Fruit fly (Drosophila melanogaster) whole organism, pupa: Measurements from ENCODE around the gene CG9331.

Experiments used
- CG10348 ChIP-seq: fragments of 200-800 bp; sonication (Bioruptor generic); IDR thresholded peaks from 2 replicates; pipeline ENCODE4 v1.3.6; 2022; ENCODE audit warnings: missing biosample characterization, missing genetic modification characterization
- CG12605 ChIP-seq: fragments of 200-800 bp; sonication (Bioruptor generic); IDR thresholded peaks from 2 replicates; pipeline ENCODE4 v1.3.6; 2022; ENCODE audit warnings: missing biosample characterization, missing genetic modification characterization
- CG13204 ChIP-seq: fragments of 200-800 bp; sonication (Bioruptor generic); optimal IDR thresholded peaks from 2 replicates; lab custom pipeline; 2018; ENCODE audit warnings: missing biosample characterization, mild to moderate bottlenecking, missing genetic modification characterization, moderate library complexity
- CG14655 ChIP-seq: fragments of 200-800 bp; sonication (Bioruptor generic); optimal IDR thresholded peaks from 3 replicates; lab custom pipeline; 2017; ENCODE audit warnings: mild to moderate bottlenecking, missing biosample characterization, missing genetic modification reagents, missing genetic modification characterization
- CG15710 ChIP-seq: fragments of 200-800 bp; sonication (Bioruptor generic); optimal IDR thresholded peaks from 2 replicates; lab custom pipeline; 2018; ENCODE audit warnings: missing biosample characterization, mild to moderate bottlenecking, missing genetic modification characterization, moderate library complexity
- CG17806 ChIP-seq: fragments of 200-800 bp; sonication (Bioruptor generic); optimal IDR thresholded peaks from 2 replicates; lab custom pipeline; 2018; ENCODE audit warnings: missing biosample characterization, mild to moderate bottlenecking, missing genetic modification characterization, moderate library complexity
- CG32121 ChIP-seq: fragments of 200-800 bp; sonication (Bioruptor generic); IDR thresholded peaks from 2 replicates; pipeline ENCODE4 v1.3.6; 2022; ENCODE audit warnings: missing biosample characterization, missing genetic modification characterization
- CG34367 ChIP-seq: fragments of 200-800 bp; sonication (Bioruptor generic); optimal IDR thresholded peaks from 2 replicates; lab custom pipeline; 2018; ENCODE audit warnings: missing biosample characterization, mild to moderate bottlenecking, missing genetic modification characterization
- CG4496 ChIP-seq: fragments of 200-800 bp; sonication (Bioruptor generic); IDR thresholded peaks from 3 replicates; pipeline ENCODE4 v1.3.6; 2022; ENCODE audit warnings: missing biosample characterization, missing genetic modification characterization
- CG8159 ChIP-seq: fragments of 200-800 bp; sonication (Bioruptor generic); optimal IDR thresholded peaks from 3 replicates; lab custom pipeline; 2018; ENCODE audit warnings: missing biosample characterization, mild to moderate bottlenecking, missing genetic modification characterization, moderate library complexity
- CG8301 ChIP-seq: fragments of 200-800 bp; sonication (Bioruptor generic); optimal IDR thresholded peaks from 2 replicates; lab custom pipeline; 2018; ENCODE audit warnings: missing biosample characterization, mild to moderate bottlenecking, missing genetic modification characterization
- CG9948 ChIP-seq: fragments of 200-800 bp; sonication (Bioruptor generic); optimal IDR thresholded peaks from 2 replicates; lab custom pipeline; 2018; ENCODE audit warnings: missing biosample characterization, mild to moderate bottlenecking, missing genetic modification characterization, moderate library complexity
- D1 ChIP-seq: fragments of 200-800 bp; sonication (Bioruptor generic); optimal IDR thresholded peaks from 2 replicates; lab custom pipeline; 2018; ENCODE audit warnings: missing biosample characterization, mild to moderate bottlenecking, missing genetic modification characterization, moderate library complexity
- EcR ChIP-seq: fragments of 200-800 bp; sonication (Bioruptor generic); optimal IDR thresholded peaks from 3 replicates; lab custom pipeline; 2019; ENCODE audit warnings: missing biosample characterization, missing genetic modification characterization, mild to moderate bottlenecking, moderate library complexity, missing genetic modification reagents
- Ets98B ChIP-seq: fragments of 200-800 bp; sonication (Bioruptor generic); IDR thresholded peaks from 2 replicates; pipeline ENCODE4 v1.3.6; 2022; ENCODE audit warnings: missing biosample characterization, missing genetic modification characterization
- Pif1A ChIP-seq: fragments of 200-800 bp; sonication (Bioruptor generic); optimal IDR thresholded peaks from 3 replicates; lab custom pipeline; 2016; ENCODE audit warnings: missing biosample characterization, missing genetic modification characterization
- Pif1B ChIP-seq: fragments of 200-800 bp; sonication (Bioruptor generic); optimal IDR thresholded peaks from 3 replicates; lab custom pipeline; 2016; ENCODE audit warnings: missing biosample characterization, missing genetic modification characterization
- Snoo ChIP-seq: fragments of 200-800 bp; sonication (Bioruptor generic); optimal IDR thresholded peaks from 3 replicates; lab custom pipeline; 2017; ENCODE audit warnings: missing biosample characterization, mild to moderate bottlenecking, missing genetic modification characterization, inconsistent platforms
- fd96Ca ChIP-seq: fragments of 200-800 bp; sonication (Bioruptor generic); IDR thresholded peaks from 3 replicates; pipeline ENCODE4 v1.3.6; 2022; ENCODE audit warnings: missing biosample characterization, missing genetic modification characterization
- gl ChIP-seq: fragments of 200-800 bp; sonication (Bioruptor generic); optimal IDR thresholded peaks from 2 replicates; lab custom pipeline; 2018; ENCODE audit warnings: missing biosample characterization, mild to moderate bottlenecking, missing genetic modification characterization
- rn ChIP-seq: fragments of 200-800 bp; sonication (Bioruptor generic); IDR thresholded peaks from 2 replicates; pipeline ENCODE4 v1.3.6; 2022; ENCODE audit warnings: missing biosample characterization, missing genetic modification characterization

CG9331 gene

DNA sequence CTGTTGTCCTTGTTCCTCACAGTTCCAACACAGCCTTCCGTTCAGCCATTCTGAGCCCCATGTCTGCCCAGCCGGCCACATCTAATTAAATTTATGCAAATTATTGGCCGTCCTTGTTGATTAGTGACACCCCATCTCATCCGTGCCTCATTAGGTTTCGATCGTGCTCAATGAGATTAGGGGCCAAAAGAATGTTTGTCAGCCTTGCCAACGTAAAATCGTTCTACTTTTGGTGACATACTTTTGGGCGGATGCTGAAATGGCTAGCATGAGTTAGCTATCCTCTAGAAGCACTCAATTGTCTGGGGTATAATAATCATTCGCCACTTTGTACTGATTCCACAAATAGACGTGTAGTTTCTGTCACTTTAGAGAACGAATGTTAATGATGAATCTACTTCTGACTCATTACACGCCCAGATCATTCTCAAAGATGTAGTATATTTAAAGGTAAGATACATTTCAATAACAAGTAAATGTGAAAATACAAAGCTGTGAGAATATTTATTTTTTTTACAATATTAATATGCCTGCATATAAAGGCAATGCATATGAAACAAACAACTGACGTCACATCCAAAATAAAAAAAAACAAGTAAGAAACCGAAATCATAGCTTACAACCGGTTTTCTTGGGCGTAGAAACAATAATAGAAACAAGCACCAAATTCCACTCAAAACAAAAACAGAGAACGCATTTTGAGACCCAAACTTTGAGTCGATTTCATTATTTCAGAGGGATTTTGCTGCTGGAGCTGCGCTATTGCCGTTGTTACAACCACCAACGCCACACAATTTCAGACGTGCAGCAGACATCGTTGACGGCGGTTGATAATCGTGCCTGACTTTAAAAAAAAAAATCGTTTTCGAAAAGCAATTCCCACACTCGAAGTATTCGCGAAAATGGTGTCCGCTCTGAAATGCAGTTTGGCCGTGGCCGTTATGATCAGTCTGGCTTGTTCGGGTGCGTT is 36.0 kb downstream of the CG9331 start, which contains the start of gene bero:
bero (plus strand) TSS at position 325 of the 970 bp plus-strand sequence.
- TF ChIP-seq Pif1A (GFP tag; lab: Kevin White, UChicago) (no peak), CG13204 (GFP tag; lab: Kevin White, UChicago) (no peak), Ets98B (GFP tag; lab: Robert Waterston, UW) (no peak), CG12605 (no peak)

DNA sequence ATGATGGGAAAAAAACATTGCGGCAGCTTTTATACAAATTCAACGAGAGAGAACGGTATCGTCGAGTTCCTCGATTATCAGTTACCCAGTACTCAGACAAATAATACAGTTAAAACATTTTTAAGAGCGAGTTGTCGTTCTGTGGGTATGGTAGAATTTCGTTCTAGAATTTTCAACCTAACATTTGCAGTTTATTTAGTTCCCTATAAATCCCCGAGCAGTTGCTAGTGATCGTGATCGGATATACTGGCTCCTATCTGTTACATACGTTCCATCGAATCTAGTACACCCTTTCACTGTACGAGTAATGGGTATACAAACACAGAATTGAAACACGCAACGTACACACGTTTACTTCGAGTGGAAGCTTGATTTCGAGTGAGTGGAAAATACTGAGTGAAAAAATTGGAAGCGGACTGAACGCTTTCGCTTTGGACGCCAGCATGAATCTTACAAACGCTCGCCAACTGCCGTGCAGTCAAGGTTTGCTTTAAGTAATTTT is 42.2 kb downstream of the CG9331 start, which contains the start of gene CG9338:
CG9338 (plus strand) TSS at position 452 of the 502 bp plus-strand sequence.
- TF ChIP-seq CG14655, result peak; percentile 75
- peak; percentile 74 for TF ChIP-seq Pif1B (GFP tag; lab: Kevin White, UChicago)
- TF ChIP-seq Ets98B (GFP tag; lab: Robert Waterston, UW), result peak; percentile 91
- TF ChIP-seq EcR (GFP tag; lab: Kevin White, UChicago), result no peak
- peak; percentile 90 for TF ChIP-seq CG4496 (GFP tag; lab: Robert Waterston, UW)
- TF ChIP-seq CG8301 (tag; lab: Kevin White, UChicago), result peak; percentile 77
- no peak; the same call in 1 of the 2 replicates for TF ChIP-seq CG12605
- peak; percentile 50 for TF ChIP-seq D1 (tag; lab: Kevin White, UChicago)
- peak; percentile 85 for TF ChIP-seq CG8159
- TF ChIP-seq rn, result peak; percentile 73; the same call in 1 of the 2 replicates
- TF ChIP-seq fd96Ca (GFP tag; lab: Robert Waterston, UW), result peak; percentile 92
- TF ChIP-seq CG10348 (GFP tag; lab: Robert Waterston, UW), result 0 out of 2 replicates have a peak, but pooled peaks have one; percentile 32
- TF ChIP-seq CG13204 (GFP tag; lab: Kevin White, UChicago), result no peak
- TF ChIP-seq Pif1A (GFP tag; lab: Kevin White, UChicago), result peak; percentile 92
- no peak for TF ChIP-seq CG15710 (tag; lab: Kevin White, UChicago)
- TF ChIP-seq CG32121 (GFP tag; lab: Robert Waterston, UW), result peak; percentile 93
- TF ChIP-seq CG9948 (tag; lab: Kevin White, UChicago), result no peak
- TF ChIP-seq, all 21 proteins: peak for 12

DNA sequence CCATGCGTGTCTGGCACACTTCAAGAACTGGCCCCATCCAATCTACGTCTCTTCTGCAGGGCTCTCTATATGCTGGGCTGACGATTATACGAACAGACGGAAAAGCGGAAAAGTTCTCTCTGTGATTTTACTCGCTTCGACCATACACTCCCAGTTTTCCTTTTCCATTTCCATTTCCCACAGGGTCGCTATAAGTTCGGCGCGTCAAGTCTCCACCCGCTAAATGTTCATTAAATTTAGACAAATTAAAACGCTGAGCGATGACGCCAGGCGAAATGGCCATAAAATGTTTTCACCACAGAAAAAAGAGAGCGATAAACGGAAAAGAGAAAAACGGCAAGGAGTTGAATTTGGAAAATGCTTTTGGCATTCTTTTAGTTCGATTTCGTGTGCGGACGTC is 44.8 kb downstream of the CG9331 start, which contains the start of gene CG31675:
CG31675 (plus strand) TSS at position 375 of the 400 bp plus-strand sequence.
- TF ChIP-seq CG15710 (tag; lab: Kevin White, UChicago) (no peak), CG34367 (tag; lab: Kevin White, UChicago) (no peak), Ets98B (GFP tag; lab: Robert Waterston, UW) (no peak)

DNA sequence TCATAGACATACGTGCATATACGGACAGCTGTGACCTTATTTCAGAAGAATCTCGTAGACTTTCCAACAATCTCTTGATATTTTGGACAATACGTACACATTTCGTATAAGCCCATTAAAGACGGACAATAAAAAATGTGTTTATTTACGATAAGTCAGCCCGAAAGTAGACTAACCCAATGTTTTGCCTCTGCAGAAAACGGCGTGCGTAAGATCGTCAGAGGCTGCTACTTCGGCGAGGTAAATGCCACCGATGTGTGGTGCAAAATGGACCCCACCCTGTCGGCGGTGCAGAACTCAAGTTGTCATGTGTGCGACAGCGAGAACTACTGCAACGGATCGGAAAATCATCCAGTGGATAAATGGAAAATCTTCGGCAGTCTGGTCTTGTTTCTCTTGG is 46.3 kb downstream of the CG9331 start:
- 0 out of 3 replicates have a peak, but pooled peaks have one; percentile 29 for TF ChIP-seq CG4496 (GFP tag; lab: Robert Waterston, UW)
- no peak for TF ChIP-seq rn

DNA sequence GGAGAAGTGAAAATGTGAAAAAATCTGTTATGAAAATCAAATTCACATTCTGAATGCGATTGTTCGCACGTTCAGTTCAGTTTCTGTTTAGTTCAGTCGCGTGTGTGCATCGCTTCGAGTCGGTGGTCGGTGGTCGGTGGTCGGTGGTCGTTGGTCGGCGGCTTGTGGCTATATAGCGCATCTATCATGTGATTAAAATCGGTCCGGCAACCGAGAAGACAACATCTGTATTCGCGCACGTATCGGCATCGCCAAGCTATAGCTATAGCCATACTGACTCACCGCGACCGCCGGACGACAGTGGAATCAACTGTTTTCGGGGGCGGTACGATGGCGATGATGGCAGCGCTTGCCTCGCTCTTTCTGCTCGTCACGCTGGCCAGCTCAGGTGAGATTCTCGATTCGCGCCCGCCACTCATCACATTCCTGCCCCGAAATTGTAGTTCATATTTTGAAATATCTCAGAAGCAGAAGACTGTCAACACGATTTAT is 47.2 kb downstream of the CG9331 start, which contains the start of gene CG14401:
CG14401 (plus strand) TSS at position 51 of the 492 bp plus-strand sequence.
- TF ChIP-seq CG13204 (GFP tag; lab: Kevin White, UChicago) (peak; percentile 85), gl (peak; percentile 2), CG15710 (tag; lab: Kevin White, UChicago) (no peak), CG12605 (peak; percentile 26; the same call in 1 of the 2 replicates), CG8301 (tag; lab: Kevin White, UChicago) (no peak), CG32121 (GFP tag; lab: Robert Waterston, UW) (peak; percentile 47; the same call in 1 of the 2 replicates)
- TF ChIP-seq, all 21 proteins: peak for 4

DNA sequence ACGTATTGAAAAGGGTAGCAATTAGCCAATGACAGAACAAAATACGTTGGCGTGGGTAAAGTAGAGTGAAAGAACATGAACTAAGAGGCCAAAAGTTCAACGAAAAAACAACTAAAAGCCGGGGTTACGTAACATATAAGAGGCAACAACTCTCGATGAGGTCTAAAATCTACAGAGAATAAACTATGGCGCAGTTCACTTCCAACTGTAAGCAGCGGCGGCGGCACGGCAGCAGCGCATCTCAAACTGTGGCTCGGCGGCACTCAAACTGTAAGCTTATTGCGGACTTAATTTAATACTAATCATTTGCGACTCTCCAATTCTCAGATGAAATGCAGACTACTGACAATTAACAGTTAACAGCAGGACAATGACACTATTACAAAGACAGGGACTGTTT is 51.9 kb downstream of the CG9331 start:
- TF ChIP-seq CG15710 (tag; lab: Kevin White, UChicago) (no peak), CG10348 (GFP tag; lab: Robert Waterston, UW) (no peak), Pif1B (GFP tag; lab: Kevin White, UChicago) (no peak), rn (no peak), CG4496 (GFP tag; lab: Robert Waterston, UW) (no peak), Snoo (tag; lab: Kevin White, UChicago) (no peak), CG8159 (no peak), CG12605 (no peak), CG17806 (tag; lab: Kevin White, UChicago) (no peak), Ets98B (GFP tag; lab: Robert Waterston, UW) (no peak), CG14655 (no peak), CG34367 (tag; lab: Kevin White, UChicago) (no peak), EcR (GFP tag; lab: Kevin White, UChicago) (no peak), CG8301 (tag; lab: Kevin White, UChicago) (no peak), D1 (tag; lab: Kevin White, UChicago) (no peak), fd96Ca (GFP tag; lab: Robert Waterston, UW) (no peak)
